Worm (Caenorhabditis elegans): ENCODE results near the gene dlat-1.

dlat-1 gene

ce11 chrV:14438099-14438739 is 8.9 kb downstream of the dlat-1 start:
- no peak for TF ChIP-seq daf-12 (tag; optimal IDR thresholded peaks at IDR 0.05)
- TF ChIP-seq aha-1 (tag): peak; percentile 91
- peak in 1 of 2 experiments; percentile 57 for TF ChIP-seq unc-62 (GFP tag; optimal IDR thresholded peaks at IDR 0.05 in 1 of 2)
- TF ChIP-seq unc-62 (tag; optimal IDR thresholded peaks at IDR 0.05): no peak
- no peak for TF ChIP-seq set-16 (GFP tag; IDR thresholded peaks at IDR 0.05)

- peak; percentile 11 for TF ChIP-seq aha-1 (tag)
- no peak for TF ChIP-seq jun-1 (tag; optimal IDR thresholded peaks at IDR 0.05)
Measured at ce11 chrV:14437355-14437754, 9.7 kb downstream of the dlat-1 start.

ce11 chrV:14436195-14436594 is 10.9 kb downstream of the dlat-1 start:
- TF ChIP-seq lin-15B (tag; optimal IDR thresholded peaks at IDR 0.05): no peak
- TF ChIP-seq aha-1 (tag): no peak
- TF ChIP-seq mxl-2 (GFP tag; conservative IDR thresholded peaks at IDR 0.05): no peak
- TF ChIP-seq zip-2 (tag; optimal IDR thresholded peaks at IDR 0.05): no peak
- TF ChIP-seq ces-1 (GFP tag; optimal IDR thresholded peaks at IDR 0.05): no peak
- TF ChIP-seq dmd-6 (GFP tag; IDR thresholded peaks at IDR 0.05): no peak

- TF ChIP-seq Y105C5A.15 (GFP tag; IDR thresholded peaks at IDR 0.05) (no peak), nhr-111 (GFP tag; optimal IDR thresholded peaks at IDR 0.05) (no peak), daf-8 (GFP tag; IDR thresholded peaks at IDR 0.05) (no peak), fkh-10 (GFP tag; optimal IDR thresholded peaks at IDR 0.05) (no peak), madf-9 (GFP tag; conservative IDR thresholded peaks at IDR 0.05) (no peak), dmd-9 (GFP tag; IDR thresholded peaks at IDR 0.05) (no peak), F37D6.2 (tag; optimal IDR thresholded peaks at IDR 0.05) (no peak), zfp-2 (tag; optimal IDR thresholded peaks at IDR 0.05) (no peak), aha-1 (tag) (no peak), snpc-4 (tag; optimal IDR thresholded peaks at IDR 0.05) (no peak), zip-11 (GFP tag; IDR thresholded peaks at IDR 0.05) (no peak), madf-5 (GFP tag; IDR thresholded peaks at IDR 0.05) (no peak), arid-1 (GFP tag; conservative IDR thresholded peaks at IDR 0.05) (no peak)
Measured at ce11 chrV:14433584-14433983, 13.5 kb downstream of the dlat-1 start.

- TF ChIP-seq ceh-82 (tag; optimal IDR thresholded peaks at IDR 0.05): no peak
- no peak for TF ChIP-seq madf-5 (GFP tag; IDR thresholded peaks at IDR 0.05)
- no peak for TF ChIP-seq sdz-12 (GFP tag; optimal IDR thresholded peaks at IDR 0.05)
- TF ChIP-seq attf-4 (tag; optimal IDR thresholded peaks at IDR 0.05): no peak
- TF ChIP-seq Y48G9A.11 (GFP tag; IDR thresholded peaks at IDR 0.05): no peak
- TF ChIP-seq ama-1 (optimal IDR thresholded peaks at IDR 0.05): no peak
- TF ChIP-seq nhr-11 (tag; optimal IDR thresholded peaks at IDR 0.05): no peak
- TF ChIP-seq D1046.2 (GFP tag; IDR thresholded peaks at IDR 0.05): no peak
- TF ChIP-seq ceh-28 (tag; optimal IDR thresholded peaks at IDR 0.05): no peak
- no peak for TF ChIP-seq lir-3 (tag; optimal IDR thresholded peaks at IDR 0.05)
- TF ChIP-seq Y75B8A.6 (GFP tag; IDR thresholded peaks at IDR 0.05): no peak
- TF ChIP-seq nhr-25 (tag; optimal IDR thresholded peaks at IDR 0.05; ENCODE audit: borderline replicate concordance, insufficient read depth): no peak
- TF ChIP-seq lin-13 (GFP tag; optimal IDR thresholded peaks at IDR 0.05): no peak
- no peak for TF ChIP-seq gei-8 (GFP tag; optimal IDR thresholded peaks at IDR 0.05)
- no peak for TF ChIP-seq egl-27 (tag; optimal IDR thresholded peaks at IDR 0.05)
Measured at ce11 chrV:14432259-14432658, 14.8 kb downstream of the dlat-1 start, which contains the start of gene egl-1. TSS of gene egl-1 (minus strand) at chrV:14432359.

All from whole organism, L4 larva.